Worm (Caenorhabditis elegans): ENCODE data around the gene swp-1.

The swp-1 gene

DNA sequence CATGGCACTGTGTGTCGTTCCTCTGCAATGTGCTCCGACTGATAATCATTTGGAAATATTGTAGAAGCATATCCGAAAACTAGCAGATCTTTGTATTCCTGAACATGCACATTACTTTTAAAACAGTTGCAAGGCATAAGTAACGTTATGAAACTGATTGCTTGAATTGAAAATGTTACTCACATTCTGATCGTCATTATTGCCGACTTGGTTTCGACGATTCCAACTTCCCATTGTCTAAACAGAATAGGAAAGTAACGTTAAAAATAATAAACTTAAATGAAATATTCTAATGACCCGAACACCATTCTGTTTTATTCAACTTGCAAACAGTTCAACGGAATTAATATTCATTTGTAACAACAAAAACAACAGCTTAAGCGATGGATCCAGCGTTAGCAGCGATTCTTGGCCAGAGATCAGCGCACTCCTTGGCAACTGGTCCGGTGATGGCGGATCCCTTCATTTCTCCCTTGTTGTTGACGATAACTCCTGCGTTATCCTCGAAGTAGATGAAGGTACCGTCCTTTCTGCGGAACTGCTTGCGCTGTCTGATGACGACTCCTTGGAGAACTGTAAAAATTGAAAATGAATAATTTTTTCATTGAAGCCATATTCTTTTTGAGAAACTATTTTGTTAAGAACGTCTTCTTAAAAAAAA is at the start of gene swp-1:
swp-1 (minus strand) TSS at position 298 of the 661 bp plus-strand sequence.
- TF ChIP-seq dao-5 (tag; optimal IDR thresholded peaks at IDR 0.05) (no peak), him-1 (tag; optimal IDR thresholded peaks at IDR 0.05) (no peak), W03F9.2 (tag; optimal IDR thresholded peaks at IDR 0.05) (no peak)

DNA sequence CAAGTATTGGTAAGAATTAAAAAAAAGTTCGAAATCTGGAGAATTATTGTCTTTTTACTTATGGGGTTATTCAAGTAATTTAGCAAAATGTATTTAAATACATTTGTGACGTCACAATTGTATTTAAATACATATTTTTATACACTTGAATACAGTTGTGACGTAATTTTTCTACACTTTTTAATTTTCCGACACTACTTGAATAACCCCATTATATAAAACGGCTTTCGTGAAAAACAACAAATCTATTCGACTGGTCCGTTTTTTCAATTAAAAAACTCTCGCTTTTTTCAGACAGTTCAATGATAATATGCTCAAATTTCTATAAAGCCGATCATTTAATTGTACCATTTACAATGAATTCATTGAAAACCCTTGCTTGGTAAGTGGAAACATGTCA is 45.2 kb upstream of the swp-1 start:
- TF ChIP-seq him-1 (tag; optimal IDR thresholded peaks at IDR 0.05) = no peak
- TF ChIP-seq dao-5 (tag; optimal IDR thresholded peaks at IDR 0.05) = no peak
- TF ChIP-seq W03F9.2 (tag; optimal IDR thresholded peaks at IDR 0.05) = no peak

DNA sequence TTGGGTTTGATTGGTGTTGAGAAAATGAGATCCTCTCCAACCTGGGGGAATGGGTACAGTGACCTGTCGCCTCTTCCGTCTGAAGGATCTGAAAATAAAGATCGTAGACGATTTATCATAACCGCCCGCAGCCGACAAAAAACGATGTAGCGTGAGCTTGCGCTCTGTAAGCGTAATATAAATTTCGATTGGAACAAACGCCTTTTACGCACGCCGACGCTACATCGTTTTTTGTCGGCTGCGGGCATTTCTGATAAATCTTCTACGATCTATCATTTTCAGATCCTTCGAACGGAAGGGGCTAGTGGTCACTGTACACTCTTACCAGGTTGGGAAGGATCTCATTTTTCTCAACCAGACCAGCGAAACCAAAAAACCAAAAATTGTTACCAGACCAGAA is 43.0 kb upstream of the swp-1 start:
- no peak for TF ChIP-seq dao-5 (tag; optimal IDR thresholded peaks at IDR 0.05)
- TF ChIP-seq W03F9.2 (tag; optimal IDR thresholded peaks at IDR 0.05) = no peak
- no peak for TF ChIP-seq him-1 (tag; optimal IDR thresholded peaks at IDR 0.05)

DNA sequence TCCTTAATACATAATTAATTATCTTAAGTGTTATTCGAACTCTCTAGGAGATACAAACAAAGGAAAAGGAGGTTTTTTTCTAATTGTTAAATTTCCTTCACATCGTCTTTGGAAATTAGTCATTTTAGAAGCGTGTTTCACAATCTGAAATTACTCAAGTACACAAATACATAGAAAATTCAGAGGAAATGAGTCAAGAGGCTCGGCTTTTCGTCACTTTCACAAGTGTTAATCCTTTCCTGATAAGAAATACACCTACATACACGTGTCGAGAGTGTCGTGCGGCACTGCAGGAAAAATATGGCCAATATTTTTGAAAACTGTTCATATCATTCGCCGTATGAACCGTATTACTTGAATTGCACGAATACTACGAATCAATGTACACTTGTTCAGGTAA is 41.9 kb upstream of the swp-1 start, which contains the start of gene B0244.4:
B0244.4 (plus strand) TSS at position 301 of the 400 bp plus-strand sequence.
- TF ChIP-seq W03F9.2 (tag; optimal IDR thresholded peaks at IDR 0.05) = no peak
- TF ChIP-seq dao-5 (tag; optimal IDR thresholded peaks at IDR 0.05) = no peak
- TF ChIP-seq him-1 (tag; optimal IDR thresholded peaks at IDR 0.05) = no peak

DNA sequence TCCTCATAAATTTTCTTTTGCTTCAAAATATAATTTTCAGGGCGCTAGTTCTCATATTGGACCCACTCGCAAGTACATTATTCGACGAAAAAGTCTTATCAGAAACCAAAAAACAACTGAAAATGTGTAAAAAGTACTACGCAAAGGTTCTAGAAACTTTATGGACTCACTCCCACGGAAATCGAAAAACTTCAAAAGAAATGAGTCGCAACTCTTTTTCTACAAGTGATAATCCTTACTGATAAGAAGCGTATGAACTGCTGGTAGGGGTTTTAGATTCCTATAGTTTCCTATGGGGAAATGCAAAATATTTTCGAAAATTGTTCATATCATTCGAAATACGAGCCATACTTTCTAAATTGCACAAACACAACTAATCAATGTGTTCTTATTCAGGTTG is 39.3 kb upstream of the swp-1 start, which contains the start of gene B0244.5:
B0244.5 (plus strand) TSS at position 301 of the 400 bp plus-strand sequence.
- no peak for TF ChIP-seq W03F9.2 (tag; optimal IDR thresholded peaks at IDR 0.05)

DNA sequence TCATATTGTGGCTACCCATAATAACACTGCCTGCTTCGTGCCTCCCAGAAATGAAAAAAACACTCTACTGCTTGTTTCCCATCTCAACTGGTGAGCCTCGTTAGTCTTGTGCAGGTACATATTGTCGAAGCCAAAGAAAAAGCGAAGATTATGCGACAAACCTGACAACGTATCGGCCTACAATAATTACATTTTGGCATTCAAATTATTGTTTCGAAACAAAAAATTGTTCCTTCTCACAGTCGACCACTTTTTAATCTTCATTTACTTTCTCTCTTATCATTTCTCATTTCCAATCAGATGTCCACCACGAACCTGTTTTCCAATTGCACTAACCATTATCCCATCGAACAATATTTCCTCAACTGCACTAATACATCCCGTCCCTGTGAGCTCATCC is 37.8 kb upstream of the swp-1 start, which contains the start of gene B0244.15:
B0244.15 (plus strand) TSS at position 301 of the 400 bp plus-strand sequence.
- TF ChIP-seq him-1 (tag; optimal IDR thresholded peaks at IDR 0.05) = no peak
- TF ChIP-seq W03F9.2 (tag; optimal IDR thresholded peaks at IDR 0.05) = no peak
- TF ChIP-seq dao-5 (tag; optimal IDR thresholded peaks at IDR 0.05) = no peak

DNA sequence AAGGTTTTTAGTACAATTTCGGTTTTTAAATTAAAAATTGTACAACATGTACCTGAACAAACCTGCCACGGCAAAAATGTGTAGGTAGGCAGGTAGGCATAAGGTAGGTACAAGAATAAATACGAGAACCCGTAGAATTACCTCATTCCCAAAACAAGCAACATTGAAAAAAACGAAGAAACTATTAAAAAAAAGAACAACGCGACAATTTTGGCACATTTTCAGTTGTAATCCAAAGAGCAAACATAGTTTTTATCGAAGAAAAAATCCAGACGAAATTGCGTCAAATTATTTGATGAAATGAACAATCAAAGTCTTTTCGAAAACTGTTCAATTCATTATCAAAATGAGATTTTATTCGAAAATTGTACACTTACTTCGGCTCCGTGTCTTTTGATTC is 35.3 kb upstream of the swp-1 start, which contains the start of gene B0244.16:
B0244.16 (plus strand) TSS at position 301 of the 400 bp plus-strand sequence.
- no peak for TF ChIP-seq W03F9.2 (tag; optimal IDR thresholded peaks at IDR 0.05)
- no peak for TF ChIP-seq him-1 (tag; optimal IDR thresholded peaks at IDR 0.05)
- no peak for TF ChIP-seq dao-5 (tag; optimal IDR thresholded peaks at IDR 0.05)

DNA sequence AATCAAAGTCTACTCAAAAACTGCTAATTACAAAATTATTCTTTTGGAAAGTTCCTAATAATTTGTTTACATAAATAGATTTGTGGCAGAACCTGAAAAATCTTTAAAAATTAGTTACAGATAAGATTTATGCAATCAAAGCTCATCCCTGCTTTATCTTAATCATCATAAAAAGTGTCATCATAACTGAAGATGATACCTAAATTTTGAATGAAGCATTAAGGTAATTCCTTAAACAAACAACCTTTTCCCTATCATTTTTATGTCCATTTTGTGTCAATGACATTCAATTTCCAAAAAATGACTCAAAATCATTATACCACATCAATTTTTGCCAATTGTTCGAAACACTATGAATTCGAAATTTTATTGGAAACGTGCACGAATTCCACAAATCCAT is 32.4 kb upstream of the swp-1 start, which contains the start of gene B0244.6:
B0244.6 (plus strand) TSS at position 301 of the 400 bp plus-strand sequence.
- no peak for TF ChIP-seq W03F9.2 (tag; optimal IDR thresholded peaks at IDR 0.05)
- no peak for TF ChIP-seq dao-5 (tag; optimal IDR thresholded peaks at IDR 0.05)
- no peak for TF ChIP-seq him-1 (tag; optimal IDR thresholded peaks at IDR 0.05)

DNA sequence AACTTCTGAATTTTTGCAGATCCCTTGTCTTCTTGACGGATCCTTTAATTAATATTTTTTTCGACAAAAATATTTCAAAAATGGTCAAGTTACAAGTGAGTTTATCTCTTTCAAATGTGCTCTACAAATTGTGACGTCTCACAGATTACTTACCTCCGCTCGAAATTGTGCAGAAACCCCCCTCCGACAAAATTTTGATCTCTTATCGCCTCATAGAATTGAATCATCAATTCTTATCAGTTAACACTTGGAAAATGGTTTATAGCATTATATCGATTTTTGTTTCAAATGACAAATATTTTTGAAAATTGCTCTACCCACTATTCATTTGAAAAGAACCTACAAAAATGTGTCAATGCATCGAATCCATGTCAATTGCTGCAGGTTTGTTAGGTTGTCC is 29.6 kb upstream of the swp-1 start, which contains the start of gene B0244.10:
B0244.10 (plus strand) TSS at position 254 of the 400 bp plus-strand sequence.
- TF ChIP-seq him-1 (tag; optimal IDR thresholded peaks at IDR 0.05) (no peak), W03F9.2 (tag; optimal IDR thresholded peaks at IDR 0.05) (no peak), dao-5 (tag; optimal IDR thresholded peaks at IDR 0.05) (no peak)

DNA sequence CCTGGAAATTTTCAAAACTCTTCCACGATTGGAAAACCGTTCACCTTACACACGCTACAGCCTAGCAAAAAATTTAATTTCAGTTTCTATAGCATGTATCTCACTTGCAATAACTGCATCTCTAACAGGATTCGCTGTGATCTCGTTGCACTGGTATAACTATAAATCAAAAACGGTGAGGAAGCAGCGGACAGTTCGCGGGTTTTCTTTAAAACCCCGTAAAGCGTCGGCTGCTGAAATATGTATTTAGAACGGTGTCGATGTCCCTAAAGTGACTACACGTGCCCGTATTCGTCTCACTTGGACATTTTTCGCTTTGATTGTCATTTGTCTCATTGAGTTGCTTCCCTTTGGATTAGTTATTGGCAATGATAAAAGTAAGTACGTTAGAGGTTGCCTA is 29.0 kb upstream of the swp-1 start:
- TF ChIP-seq dao-5 (tag; optimal IDR thresholded peaks at IDR 0.05) = no peak
- TF ChIP-seq W03F9.2 (tag; optimal IDR thresholded peaks at IDR 0.05) = no peak
- TF ChIP-seq him-1 (tag; optimal IDR thresholded peaks at IDR 0.05) = no peak

DNA sequence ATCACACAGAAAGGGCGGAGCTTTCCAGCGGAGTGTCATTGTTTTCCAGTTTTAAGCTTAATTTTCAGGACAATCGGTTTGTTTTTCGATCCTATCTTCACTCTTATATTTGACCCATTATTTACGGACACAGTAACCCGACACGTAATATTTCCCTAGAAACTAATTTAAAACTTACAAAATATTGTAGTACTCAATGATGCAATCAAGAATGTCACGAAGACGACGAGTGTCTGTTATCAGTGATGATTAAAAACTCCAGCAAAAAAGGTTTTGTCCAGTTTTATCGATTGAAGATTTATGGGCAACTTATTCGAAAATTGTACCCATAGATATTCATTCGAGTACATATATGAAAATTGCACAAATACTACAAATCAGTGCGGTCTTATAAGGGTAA is 27.6 kb upstream of the swp-1 start, which contains the start of gene B0244.17:
B0244.17 (plus strand) TSS at position 301 of the 400 bp plus-strand sequence.
- TF ChIP-seq dao-5 (tag; optimal IDR thresholded peaks at IDR 0.05) (no peak), W03F9.2 (tag; optimal IDR thresholded peaks at IDR 0.05) (no peak), him-1 (tag; optimal IDR thresholded peaks at IDR 0.05) (no peak)

DNA sequence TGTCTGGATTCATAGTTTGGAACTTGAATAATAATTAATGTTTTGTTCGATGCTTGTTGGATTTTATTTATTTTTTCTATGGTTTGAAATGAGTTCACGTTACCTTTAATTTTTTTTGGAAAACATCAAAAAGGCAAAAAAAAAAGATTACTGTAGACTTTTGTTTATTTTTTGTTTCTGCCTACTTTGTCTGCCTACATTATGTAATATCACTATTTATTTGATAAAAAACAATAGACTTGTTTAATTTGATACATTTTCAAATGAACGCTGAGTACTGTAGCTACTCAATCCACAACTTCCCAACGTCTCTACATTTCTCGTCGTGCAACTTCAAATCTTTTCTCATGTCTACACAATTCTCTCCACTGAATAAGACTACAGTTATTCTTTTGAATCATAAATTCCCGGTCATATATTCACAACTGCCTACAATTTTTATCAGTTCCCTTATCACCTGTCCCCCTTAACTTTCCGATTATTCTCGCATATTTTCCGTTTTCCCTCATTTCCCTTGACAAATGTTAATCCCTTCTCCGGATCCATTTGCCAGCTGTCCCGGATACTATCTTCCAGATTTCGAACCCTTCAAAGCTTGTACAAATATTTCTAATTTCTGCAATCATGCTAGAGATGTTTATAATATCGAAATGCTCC is 25.8 kb upstream of the swp-1 start, which contains the start of the genes B0244.9 and B0244.7:
B0244.9 (minus strand) TSS at position 51 of the 657 bp plus-strand sequence.
B0244.7 (plus strand) TSS at position 522 of the 657 bp plus-strand sequence.
- TF ChIP-seq him-1 (tag; optimal IDR thresholded peaks at IDR 0.05) (no peak), dao-5 (tag; optimal IDR thresholded peaks at IDR 0.05) (no peak), W03F9.2 (tag; optimal IDR thresholded peaks at IDR 0.05) (no peak)

DNA sequence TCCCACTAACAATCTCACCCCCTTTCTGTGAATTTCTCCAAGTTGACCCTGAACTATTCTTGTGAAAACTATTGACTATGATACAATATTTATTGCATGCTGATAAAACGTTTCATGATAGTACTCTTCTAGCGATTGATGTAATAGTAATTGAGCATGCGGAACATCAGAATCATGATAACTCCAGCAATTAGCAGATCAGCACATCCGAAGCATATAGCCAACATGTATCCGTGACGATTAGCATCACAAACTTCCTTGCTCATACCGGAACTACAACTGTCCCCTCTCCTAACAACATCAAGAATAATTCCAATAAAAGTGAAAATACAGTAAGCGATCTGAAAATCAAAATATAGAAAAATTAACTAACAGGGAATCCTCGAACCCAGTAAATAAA is 24.7 kb upstream of the swp-1 start:
- TF ChIP-seq him-1 (tag; optimal IDR thresholded peaks at IDR 0.05) (no peak), dao-5 (tag; optimal IDR thresholded peaks at IDR 0.05) (no peak), W03F9.2 (tag; optimal IDR thresholded peaks at IDR 0.05) (no peak)

DNA sequence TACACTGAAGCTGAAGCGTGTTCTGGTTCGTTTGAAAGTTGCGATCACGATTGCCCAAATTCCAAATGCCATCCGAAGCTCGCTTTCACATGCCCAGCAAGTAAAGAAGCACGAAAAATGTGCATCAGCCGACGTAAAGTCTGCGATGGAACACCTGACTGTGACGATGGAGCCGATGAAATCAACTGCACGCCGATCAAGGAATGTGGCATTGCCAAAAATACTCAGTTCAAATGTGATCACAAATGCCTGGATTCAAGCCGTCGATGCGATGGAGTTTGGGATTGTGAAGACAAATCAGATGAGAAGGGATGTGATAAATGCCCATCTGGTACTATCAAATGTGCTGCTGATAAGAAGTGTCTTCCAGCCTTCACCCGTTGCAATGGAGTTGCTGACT is 24.0 kb upstream of the swp-1 start:
- TF ChIP-seq W03F9.2 (tag; optimal IDR thresholded peaks at IDR 0.05) (no peak), dao-5 (tag; optimal IDR thresholded peaks at IDR 0.05) (no peak), him-1 (tag; optimal IDR thresholded peaks at IDR 0.05) (no peak)

All from whole organism, L4/young adult.